Fruit fly (Drosophila melanogaster) whole organism, prepupa: ENCODE results near the gene Pen.

ENCODE experiments used
- Blimp-1 ChIP-seq: fragments of 200-800 bp; sonication (Bioruptor generic); optimal IDR thresholded peaks from 3 replicates; lab custom pipeline; 2017; ENCODE audit warnings: missing biosample characterization, missing genetic modification characterization, mild to moderate bottlenecking, moderate library complexity, missing genetic modification reagents
- CG10631 ChIP-seq: fragments of 200-800 bp; sonication (Bioruptor generic); optimal IDR thresholded peaks from 2 replicates; lab custom pipeline; 2016; ENCODE audit warnings: missing biosample characterization, missing genetic modification characterization
- CG10669 ChIP-seq: fragments of 200-800 bp; sonication (Bioruptor generic); optimal IDR thresholded peaks from 3 replicates; lab custom pipeline; 2018; ENCODE audit warnings: missing biosample characterization, mild to moderate bottlenecking, missing genetic modification characterization, moderate library complexity
- CG11294 ChIP-seq: fragments of 200-800 bp; sonication (Bioruptor generic); IDR thresholded peaks from 2 replicates; pipeline ENCODE4 v1.3.6; 2022; ENCODE audit warnings: missing biosample characterization, missing genetic modification characterization
- CG11762 ChIP-seq: fragments of 200-800 bp; sonication (Bioruptor generic); optimal IDR thresholded peaks from 3 replicates; lab custom pipeline; 2016; ENCODE audit warnings: missing biosample characterization, missing genetic modification characterization; ENCODE audit not compliant: insufficient read depth
- CG11902 ChIP-seq: fragments of 200-800 bp; sonication (Bioruptor generic); optimal IDR thresholded peaks from 3 replicates; lab custom pipeline; 2016; ENCODE audit warnings: missing biosample characterization, missing genetic modification characterization
- CG15336 ChIP-seq: fragments of 200-800 bp; sonication (Bioruptor generic); IDR thresholded peaks from 2 replicates; pipeline ENCODE4 v1.3.6; 2022; ENCODE audit warnings: missing biosample characterization, missing genetic modification characterization
- CG1621 ChIP-seq: fragments of 200-800 bp; sonication (Bioruptor generic); optimal IDR thresholded peaks from 3 replicates; lab custom pipeline; 2018; ENCODE audit warnings: missing biosample characterization, mild to moderate bottlenecking, missing genetic modification characterization
- CG16779 ChIP-seq: fragments of 200-800 bp; sonication (Bioruptor generic); optimal IDR thresholded peaks from 3 replicates; lab custom pipeline; 2017; ENCODE audit warnings: missing biosample characterization, mild to moderate bottlenecking, missing genetic modification characterization
- CG31627 ChIP-seq: fragments of 200-800 bp; sonication (Bioruptor generic); optimal IDR thresholded peaks from 3 replicates; lab custom pipeline; 2016; ENCODE audit warnings: missing biosample characterization, missing genetic modification characterization
- CG32006 ChIP-seq: fragments of 200-800 bp; sonication (Bioruptor generic); optimal IDR thresholded peaks from 3 replicates; lab custom pipeline; 2017; ENCODE audit warnings: missing biosample characterization, mild to moderate bottlenecking, missing genetic modification characterization
- CG34406 ChIP-seq: fragments of 200-800 bp; sonication (Bioruptor generic); optimal IDR thresholded peaks from 3 replicates; lab custom pipeline; 2016; ENCODE audit warnings: missing biosample characterization, missing genetic modification characterization
- CG3919 ChIP-seq: fragments of 200-800 bp; sonication (Bioruptor generic); optimal IDR thresholded peaks from 3 replicates; lab custom pipeline; 2016; ENCODE audit warnings: missing biosample characterization, missing genetic modification characterization
- CG4318 ChIP-seq: fragments of 200-800 bp; sonication (Bioruptor generic); optimal IDR thresholded peaks from 3 replicates; lab custom pipeline; 2017; ENCODE audit warnings: missing biosample characterization, mild to moderate bottlenecking, missing genetic modification characterization
- CG6163 ChIP-seq: fragments of 200-800 bp; sonication (Bioruptor generic); IDR thresholded peaks from 3 replicates; pipeline ENCODE4 v1.3.6; 2022; ENCODE audit warnings: missing biosample characterization, missing genetic modification characterization
- CG6792 ChIP-seq: fragments of 200-800 bp; sonication (Bioruptor generic); optimal IDR thresholded peaks from 3 replicates; lab custom pipeline; 2016; ENCODE audit warnings: missing biosample characterization, missing genetic modification characterization
- CG6808 ChIP-seq: fragments of 200-800 bp; sonication (Bioruptor generic); optimal IDR thresholded peaks from 3 replicates; lab custom pipeline; 2017; ENCODE audit warnings: missing biosample characterization, missing genetic modification characterization, mild to moderate bottlenecking, moderate library complexity, missing genetic modification reagents
- CG6854 ChIP-seq: fragments of 200-800 bp; sonication (Bioruptor generic); optimal IDR thresholded peaks from 2 replicates; lab custom pipeline; 2017; ENCODE audit warnings: missing biosample characterization, mild to moderate bottlenecking, missing genetic modification characterization
- CG7368 ChIP-seq: fragments of 200-800 bp; sonication (Bioruptor generic); optimal IDR thresholded peaks from 3 replicates; lab custom pipeline; 2016; ENCODE audit warnings: missing biosample characterization, missing genetic modification characterization
- CG8119 ChIP-seq: fragments of 200-800 bp; sonication (Bioruptor generic); IDR thresholded peaks from 3 replicates; pipeline ENCODE4 v1.3.6; 2022; ENCODE audit warnings: missing biosample characterization, missing genetic modification characterization
- CG8319 ChIP-seq: fragments of 200-800 bp; sonication (Bioruptor generic); optimal IDR thresholded peaks from 3 replicates; lab custom pipeline; 2016; ENCODE audit warnings: missing biosample characterization, missing genetic modification characterization
- CG8632 ChIP-seq: fragments of 200-800 bp; sonication (Bioruptor generic); optimal IDR thresholded peaks from 3 replicates; lab custom pipeline; 2016; ENCODE audit warnings: missing biosample characterization, missing genetic modification characterization
- CG9139 ChIP-seq: fragments of 200-800 bp; sonication (Bioruptor generic); optimal IDR thresholded peaks from 3 replicates; lab custom pipeline; 2017; ENCODE audit warnings: missing biosample characterization, mild to moderate bottlenecking, missing genetic modification characterization
- Eip75B ChIP-seq: fragments of 200-800 bp; sonication (Bioruptor generic); optimal IDR thresholded peaks from 3 replicates; lab custom pipeline; 2016; ENCODE audit warnings: missing biosample characterization, missing genetic modification characterization
- Eip78C ChIP-seq: fragments of 200-800 bp; sonication (Bioruptor generic); peaks from one replicate; lab custom pipeline; 2016; ENCODE audit warnings: missing biosample characterization, missing genetic modification characterization
- Eip93F ChIP-seq: fragments of 200-800 bp; sonication (Bioruptor generic); optimal IDR thresholded peaks from 2 replicates; lab custom pipeline; 2016; ENCODE audit warnings: missing biosample characterization, mild to moderate bottlenecking, missing genetic modification characterization
- Ets21C ChIP-seq: fragments of 200-800 bp; sonication (Bioruptor generic); optimal IDR thresholded peaks from 3 replicates; lab custom pipeline; 2016; ENCODE audit warnings: missing biosample characterization, missing genetic modification characterization
- Ets96B ChIP-seq: fragments of 200-800 bp; optimal IDR thresholded peaks from 2 replicates; lab custom pipeline; 2019; ENCODE audit warnings: missing biosample characterization, mild to moderate bottlenecking, missing genetic modification characterization, moderate library complexity
- Gug ChIP-seq: fragments of 200-800 bp; sonication (Bioruptor generic); IDR thresholded peaks from 2 replicates; pipeline ENCODE4 v1.3.6; 2022; ENCODE audit warnings: missing biosample characterization, missing genetic modification characterization
- Hr38 ChIP-seq: sonication (Bioruptor generic); optimal IDR thresholded peaks from 2 replicates; lab custom pipeline; 2016; ENCODE audit warnings: missing biosample characterization, missing genetic modification characterization
- Hr39 ChIP-seq: fragments of 200-800 bp; sonication (Bioruptor generic); optimal IDR thresholded peaks from 2 replicates; lab custom pipeline; 2016; ENCODE audit warnings: missing biosample characterization, missing genetic modification characterization
- Hr4 ChIP-seq: fragments of 200-800 bp; sonication (Bioruptor generic); optimal IDR thresholded peaks from 3 replicates; lab custom pipeline; 2016; ENCODE audit warnings: missing biosample characterization, missing genetic modification characterization
- Lpt ChIP-seq: fragments of 200-800 bp; sonication (Bioruptor generic); optimal IDR thresholded peaks from 3 replicates; lab custom pipeline; 2016; ENCODE audit warnings: missing biosample characterization, missing genetic modification characterization
- Met ChIP-seq: fragments of 200-800 bp; sonication (Bioruptor generic); optimal IDR thresholded peaks from 3 replicates; lab custom pipeline; 2016; ENCODE audit warnings: missing biosample characterization, missing genetic modification characterization
- OdsH ChIP-seq: fragments of 200-800 bp; sonication (Bioruptor generic); optimal IDR thresholded peaks from 3 replicates; lab custom pipeline; 2016; ENCODE audit warnings: missing biosample characterization, missing genetic modification characterization
- Sox102F ChIP-seq: fragments of 200-800 bp; sonication (Bioruptor generic); optimal IDR thresholded peaks from 2 replicates; lab custom pipeline; 2016; ENCODE audit warnings: missing biosample characterization, mild to moderate bottlenecking, missing genetic modification characterization
- Sox14 ChIP-seq: fragments of 200-800 bp; sonication (Bioruptor generic); optimal IDR thresholded peaks from 3 replicates; lab custom pipeline; 2016; ENCODE audit warnings: missing biosample characterization, missing genetic modification characterization
- achi ChIP-seq: fragments of 200-800 bp; sonication (Bioruptor generic); optimal IDR thresholded peaks from 3 replicates; lab custom pipeline; 2016; ENCODE audit warnings: missing biosample characterization, missing genetic modification characterization
- acj6 ChIP-seq: fragments of 200-800 bp; sonication (Bioruptor generic); optimal IDR thresholded peaks from 3 replicates; lab custom pipeline; 2016; ENCODE audit warnings: missing biosample characterization, missing genetic modification characterization
- cyc ChIP-seq: fragments of 200-800 bp; sonication (Bioruptor generic); optimal IDR thresholded peaks from 3 replicates; lab custom pipeline; 2016; ENCODE audit warnings: missing biosample characterization, missing genetic modification characterization
- dsx ChIP-seq: fragments of 200-800 bp; optimal IDR thresholded peaks from 3 replicates; lab custom pipeline; 2019; ENCODE audit warnings: missing biosample characterization, mild to moderate bottlenecking, missing genetic modification characterization, moderate library complexity; ENCODE audit not compliant: poor library complexity, severe bottlenecking
- fd59A ChIP-seq: fragments of 200-800 bp; sonication (Bioruptor generic); optimal IDR thresholded peaks from 2 replicates; lab custom pipeline; 2017; ENCODE audit warnings: missing biosample characterization, mild to moderate bottlenecking, missing genetic modification characterization, missing genetic modification reagents
- fd85E ChIP-seq: fragments of 200-800 bp; sonication (Bioruptor generic); optimal IDR thresholded peaks from 3 replicates; lab custom pipeline; 2016; ENCODE audit warnings: missing biosample characterization, missing genetic modification characterization
- fkh ChIP-seq: fragments of 200-800 bp; sonication (Bioruptor generic); optimal IDR thresholded peaks from 3 replicates; lab custom pipeline; 2017; ENCODE audit warnings: missing biosample characterization, mild to moderate bottlenecking, missing genetic modification characterization, moderate library complexity
- lz ChIP-seq: fragments of 200-800 bp; sonication (Bioruptor generic); optimal IDR thresholded peaks from 3 replicates; lab custom pipeline; 2016; ENCODE audit warnings: missing biosample characterization, missing genetic modification characterization
- pdm3 ChIP-seq: fragments of 200-800 bp; sonication (Bioruptor generic); optimal IDR thresholded peaks from 3 replicates; lab custom pipeline; 2016; ENCODE audit warnings: missing biosample characterization, missing genetic modification characterization
- salr ChIP-seq, 2 experiments: fragments of 200-800 bp; sonication (Bioruptor generic); optimal IDR thresholded peaks; 3 replicates each; lab custom pipeline; 2016 to 2018; ENCODE audit warnings: missing biosample characterization in 2 of 2, missing genetic modification characterization in 2 of 2, mild to moderate bottlenecking in 1 of 2
- spab ChIP-seq: fragments of 200-800 bp; sonication (Bioruptor generic); optimal IDR thresholded peaks from 2 replicates; lab custom pipeline; 2017; ENCODE audit warnings: missing biosample characterization, mild to moderate bottlenecking, missing genetic modification characterization, missing genetic modification reagents
- ss ChIP-seq, 2 experiments: fragments of 200-800 bp; sonication (Bioruptor generic); optimal IDR thresholded peaks; 2 replicates in 1 of 2; 3 replicates in 1 of 2; lab custom pipeline; 2017 to 2018; ENCODE audit warnings: mild to moderate bottlenecking in 2 of 2, missing biosample characterization in 2 of 2, missing genetic modification characterization in 2 of 2, moderate library complexity in 1 of 2
- topi ChIP-seq: fragments of 200-800 bp; sonication (Bioruptor generic); optimal IDR thresholded peaks from 3 replicates; lab custom pipeline; 2016; ENCODE audit warnings: missing biosample characterization, missing genetic modification characterization
- vri ChIP-seq: fragments of 200-800 bp; sonication (Bioruptor generic); optimal IDR thresholded peaks from 3 replicates; lab custom pipeline; 2016; ENCODE audit warnings: missing biosample characterization, mild to moderate bottlenecking, missing genetic modification characterization

The Pen gene

dm6 chr2L:10035786-10036364 is 20.8 kb upstream of the Pen start:
- peak; percentile 17 for TF ChIP-seq acj6
- peak; percentile 37 for TF ChIP-seq CG34406 (GFP tag; lab: Kevin White, UChicago)
- TF ChIP-seq CG6163 (GFP tag; lab: Robert Waterston, UW) = peak; percentile 46; the same call in 1 of the 3 replicates
- TF ChIP-seq CG9139 = no peak
- no peak for TF ChIP-seq CG31627 (GFP tag; lab: Kevin White, UChicago)
- TF ChIP-seq CG7368 (GFP tag; lab: Kevin White, UChicago) = peak; percentile 28
- peak; percentile 27 for TF ChIP-seq CG6808 (GFP tag; lab: Kevin White, UChicago)
- TF ChIP-seq cyc (GFP tag; lab: Kevin White, UChicago) = no peak
- TF ChIP-seq ss (GFP tag; optimal IDR thresholded peaks at IDR 0.05; lab: Kevin White, UChicago) = no peak
- peak; percentile 33 for TF ChIP-seq CG10631 (GFP tag; lab: Kevin White, UChicago)
- peak; percentile 42 for TF ChIP-seq CG10669 (GFP tag; lab: Kevin White, UChicago)
- peak; percentile 18 for TF ChIP-seq Eip75B (GFP tag; lab: Kevin White, UChicago)
- no peak for TF ChIP-seq topi (GFP tag; lab: Kevin White, UChicago)
- peak; percentile 68 for TF ChIP-seq CG8119 (GFP tag; lab: Robert Waterston, UW)
- no peak for TF ChIP-seq dsx (GFP tag; lab: Kevin White, UChicago)
- no peak for TF ChIP-seq lz (GFP tag; lab: Kevin White, UChicago)
- TF ChIP-seq CG11294 (GFP tag; lab: Robert Waterston, UW) = 0 out of 2 replicates have a peak, but pooled peaks have one; percentile 9
- peak; percentile 3 for TF ChIP-seq Sox14 (GFP tag; lab: Kevin White, UChicago)
- peak; percentile 4 for TF ChIP-seq CG4318 (GFP tag; lab: Kevin White, UChicago)
- peak; percentile 58 for TF ChIP-seq CG32006 (GFP tag; lab: Kevin White, UChicago)
- TF ChIP-seq CG6792 (GFP tag; lab: Kevin White, UChicago) = peak; percentile 17
- TF ChIP-seq CG15336 (GFP tag; lab: Robert Waterston, UW) = 0 out of 2 replicates have a peak, but pooled peaks have one; percentile 55
- peak; percentile 48 for TF ChIP-seq OdsH (GFP tag; lab: Kevin White, UChicago)
- TF ChIP-seq Hr39 = no peak
- peak; percentile 63 for TF ChIP-seq Hr4 (GFP tag; lab: Kevin White, UChicago)
- no peak for TF ChIP-seq CG11902
- TF ChIP-seq Sox102F (GFP tag; lab: Kevin White, UChicago) = no peak
- TF ChIP-seq CG8632 = peak; percentile 52
- no peak for TF ChIP-seq Met (GFP tag; lab: Kevin White, UChicago)
- no peak for TF ChIP-seq Hr38 (GFP tag; lab: Kevin White, UChicago)
- peak; percentile 16 for TF ChIP-seq vri (GFP tag; lab: Kevin White, UChicago)
- TF ChIP-seq Gug (GFP tag; lab: Robert Waterston, UW) = no peak
- TF ChIP-seq pdm3 = peak; percentile 45
- TF ChIP-seq Blimp-1 (GFP tag; lab: Kevin White, UChicago) = peak; percentile 61
- peak; percentile 33 for TF ChIP-seq Lpt (GFP tag; lab: Kevin White, UChicago)
- TF ChIP-seq fd85E (GFP tag; lab: Kevin White, UChicago) = no peak
- TF ChIP-seq CG6854 (GFP tag; lab: Kevin White, UChicago) = no peak
- TF ChIP-seq fkh (GFP tag; lab: Kevin White, UChicago) = no peak
- TF ChIP-seq Eip93F (GFP tag; lab: Kevin White, UChicago) = no peak
- TF ChIP-seq achi (GFP tag; lab: Kevin White, UChicago) = peak; percentile 42
- TF ChIP-seq fd59A (GFP tag; lab: Kevin White, UChicago) = peak; percentile 10
- no peak for TF ChIP-seq spab (GFP tag; lab: Kevin White, UChicago)
- TF ChIP-seq Ets96B (tag; lab: Kevin White, UChicago) = peak; percentile 6
- no peak for TF ChIP-seq CG8319
- TF ChIP-seq Eip78C = peak; percentile 86
- peak; percentile 26 for TF ChIP-seq CG3919 (GFP tag; lab: Kevin White, UChicago)
- no peak for TF ChIP-seq CG16779
- TF ChIP-seq salr (GFP tag; optimal IDR thresholded peaks at IDR 0.05; lab: Kevin White, UChicago) = no peak
- TF ChIP-seq CG1621 (tag; lab: Kevin White, UChicago) = peak; percentile 35
- no peak for TF ChIP-seq CG11762 (GFP tag; lab: Kevin White, UChicago)
- TF ChIP-seq Ets21C (GFP tag; lab: Kevin White, UChicago) = no peak
